Worm (Caenorhabditis elegans) whole organism, L4 larva: ENCODE results near the gene cnc-7.

Experiments used
- D1046.2 ChIP-seq: fragments of 200-800 bp; sonication (Bioruptor generic); IDR thresholded peaks from 2 replicates; pipeline ENCODE4 v1.3.6; 2022; ENCODE audit warnings: missing genetic modification characterization, missing compliant biosample characterization
- F26F4.8 ChIP-seq: fragments of 200-800 bp; sonication (Bioruptor generic); conservative IDR thresholded peaks from 2 replicates; pipeline ENCODE4 v1.3.6; 2022; ENCODE audit warnings: missing genetic modification characterization, missing compliant biosample characterization
- F49E8.2 ChIP-seq: sonication (generic microtip); optimal IDR thresholded peaks from 2 replicates; lab custom pipeline; 2016; ENCODE audit warnings: missing compliant biosample characterization, mild to moderate bottlenecking, missing genetic modification characterization, borderline replicate concordance
- R02D3.7 ChIP-seq: fragments of 150-350 bp; sonication (generic microtip); optimal IDR thresholded peaks from 3 replicates; lab custom pipeline; 2014; ENCODE audit warnings: missing biosample characterization, missing genetic modification characterization
- T20F7.1 ChIP-seq: fragments of 200-800 bp; sonication (Bioruptor generic); optimal IDR thresholded peaks from 2 replicates; lab custom pipeline; 2018; ENCODE audit warnings: mild to moderate bottlenecking, missing genetic modification characterization, missing compliant biosample characterization
- T26A8.4 ChIP-seq: fragments of 200-800 bp; sonication (Bioruptor generic); IDR thresholded peaks from 2 replicates; pipeline ENCODE4 v1.3.6; 2022; ENCODE audit warnings: missing genetic modification characterization, missing compliant biosample characterization
- Y48G9A.11 ChIP-seq: fragments of 200-800 bp; sonication (Bioruptor generic); IDR thresholded peaks from 2 replicates; pipeline ENCODE4 v1.3.6; 2022; ENCODE audit warnings: missing genetic modification reagents, missing genetic modification characterization, missing compliant biosample characterization
- Y75B8A.6 ChIP-seq: fragments of 200-800 bp; sonication (Bioruptor generic); IDR thresholded peaks from 2 replicates; pipeline ENCODE4 v1.3.6; 2022; ENCODE audit warnings: missing genetic modification reagents, missing genetic modification characterization, missing compliant biosample characterization
- aha-1 ChIP-seq: fragments of 150-350 bp; peaks from one replicate; lab custom pipeline; 2014; ENCODE audit warnings: missing biosample characterization, missing genetic modification characterization
- aly-2 ChIP-seq: sonication (generic microtip); optimal IDR thresholded peaks from 2 replicates; lab custom pipeline; 2018; ENCODE audit warnings: missing biosample characterization, missing genetic modification characterization
- arid-1 ChIP-seq: fragments of 200-800 bp; sonication (Bioruptor generic); conservative IDR thresholded peaks from 2 replicates; pipeline ENCODE4 v1.3.6; 2022; ENCODE audit warnings: missing genetic modification reagents, missing genetic modification characterization, missing compliant biosample characterization
- ceh-28 ChIP-seq: fragments of 150-350 bp; optimal IDR thresholded peaks from 2 replicates; lab custom pipeline; 2014; ENCODE audit warnings: missing biosample characterization, missing genetic modification reagents, missing genetic modification characterization
- ceh-44 ChIP-seq: fragments of 200-800 bp; sonication (Bioruptor generic); IDR thresholded peaks from 2 replicates; pipeline ENCODE4 v1.3.6; 2022; ENCODE audit warnings: missing genetic modification reagents, missing genetic modification characterization, missing compliant biosample characterization
- ceh-62 ChIP-seq: sonication (generic microtip); optimal IDR thresholded peaks from 2 replicates; lab custom pipeline; 2017; ENCODE audit warnings: missing biosample characterization, missing genetic modification characterization
- cey-2 ChIP-seq: sonication (generic microtip); optimal IDR thresholded peaks from 3 replicates; lab custom pipeline; 2017; ENCODE audit warnings: missing genetic modification characterization, mild to moderate bottlenecking, missing compliant biosample characterization, antibody characterized with exemption, borderline replicate concordance; ENCODE audit not compliant: insufficient read depth
- daf-16 ChIP-seq, 3 experiments: sonication (generic microtip); optimal IDR thresholded peaks; 2 replicates each; lab custom pipeline; 2016 to 2017; ENCODE audit warnings: missing genetic modification characterization in 3 of 3, missing genetic modification reagents in 3 of 3, mild to moderate bottlenecking in 2 of 3, missing compliant biosample characterization in 2 of 3, missing biosample characterization in 1 of 3, moderate library complexity in 1 of 3
- daf-19 ChIP-seq: fragments of 200-800 bp; sonication (Bioruptor generic); conservative IDR thresholded peaks from 2 replicates; pipeline ENCODE4 v1.3.6; 2022; ENCODE audit warnings: missing genetic modification characterization, missing compliant biosample characterization
- daf-8 ChIP-seq: fragments of 200-800 bp; sonication (Bioruptor generic); IDR thresholded peaks from 2 replicates; pipeline ENCODE4 v1.3.6; 2022; ENCODE audit warnings: missing genetic modification characterization, missing compliant biosample characterization
- dmd-6 ChIP-seq: fragments of 200-800 bp; sonication (Bioruptor generic); IDR thresholded peaks from 2 replicates; pipeline ENCODE4 v1.3.6; 2022; ENCODE audit warnings: missing genetic modification reagents, missing genetic modification characterization, missing compliant biosample characterization
- egl-43 ChIP-seq: fragments of 200-800 bp; sonication (Bioruptor generic); IDR thresholded peaks from 2 replicates; pipeline ENCODE4 v1.3.6; 2022; ENCODE audit warnings: missing genetic modification reagents, missing genetic modification characterization, missing compliant biosample characterization
- gei-8 ChIP-seq: fragments of 200-800 bp; sonication (Bioruptor generic); optimal IDR thresholded peaks from 2 replicates; lab custom pipeline; 2018; ENCODE audit warnings: mild to moderate bottlenecking, missing genetic modification characterization, missing compliant biosample characterization
- hlh-11 ChIP-seq: fragments of 200-800 bp; sonication (Bioruptor generic); optimal IDR thresholded peaks from 2 replicates; lab custom pipeline; 2018; ENCODE audit warnings: mild to moderate bottlenecking, missing genetic modification characterization, missing compliant biosample characterization
- hlh-30 ChIP-seq: sonication (generic microtip); optimal IDR thresholded peaks from 2 replicates; lab custom pipeline; 2017; ENCODE audit warnings: antibody characterized with exemption, mild to moderate bottlenecking, missing genetic modification characterization, missing compliant biosample characterization; ENCODE audit not compliant: insufficient read depth
- jun-1 ChIP-seq: fragments of 150-350 bp; optimal IDR thresholded peaks from 2 replicates; lab custom pipeline; 2014; ENCODE audit warnings: missing biosample characterization, missing genetic modification reagents, missing genetic modification characterization
- lim-7 ChIP-seq: fragments of 200-800 bp; sonication (Bioruptor generic); IDR thresholded peaks from 2 replicates; pipeline ENCODE4 v1.3.6; 2022; ENCODE audit warnings: missing genetic modification characterization, missing compliant biosample characterization
- lin-15B ChIP-seq: fragments of 150-350 bp; sonication (generic microtip); optimal IDR thresholded peaks from 3 replicates; lab custom pipeline; 2014; ENCODE audit warnings: missing biosample characterization, missing genetic modification characterization
- lin-29 ChIP-seq: fragments of 200-800 bp; sonication (Bioruptor generic); IDR thresholded peaks from 2 replicates; pipeline ENCODE4 v1.3.6; 2022; ENCODE audit warnings: missing genetic modification reagents, missing genetic modification characterization, missing compliant biosample characterization
- lin-38 ChIP-seq: fragments of 200-800 bp; sonication (Bioruptor generic); IDR thresholded peaks from 2 replicates; pipeline ENCODE4 v1.3.6; 2022; ENCODE audit warnings: missing genetic modification reagents, missing genetic modification characterization, missing compliant biosample characterization
- lin-39 ChIP-seq: fragments of 150-350 bp; optimal IDR thresholded peaks from 2 replicates; lab custom pipeline; 2014; ENCODE audit warnings: missing biosample characterization, missing genetic modification reagents, missing genetic modification characterization
- lir-3 ChIP-seq: sonication (generic microtip); optimal IDR thresholded peaks from 2 replicates; lab custom pipeline; 2016; ENCODE audit warnings: mild to moderate bottlenecking, missing genetic modification characterization, missing compliant biosample characterization
- madf-5 ChIP-seq, 2 experiments: fragments of 200-800 bp; sonication (Bioruptor generic); IDR thresholded peaks; 2 replicates each; pipeline ENCODE4 v1.3.6; 2022; ENCODE audit warnings: missing compliant biosample characterization in 2 of 2, missing genetic modification characterization in 2 of 2
- mdl-1 ChIP-seq, 2 experiments: fragments of 150-350 bp in 1 of 2; sonication (generic microtip) in 1 of 2; optimal IDR thresholded peaks; 2 replicates each; lab custom pipeline; 2014 to 2017; ENCODE audit warnings: missing biosample characterization in 2 of 2, missing genetic modification characterization in 2 of 2
- mxl-3 ChIP-seq: fragments of 200-800 bp; sonication (Bioruptor generic); optimal IDR thresholded peaks from 2 replicates; lab custom pipeline; 2018; ENCODE audit warnings: mild to moderate bottlenecking, missing genetic modification characterization, missing compliant biosample characterization
- nhr-10 ChIP-seq: fragments of 150-350 bp; optimal IDR thresholded peaks from 2 replicates; lab custom pipeline; 2014; ENCODE audit warnings: missing biosample characterization, missing genetic modification characterization
- nhr-11 ChIP-seq: fragments of 150-350 bp; optimal IDR thresholded peaks from 2 replicates; lab custom pipeline; 2014; ENCODE audit warnings: missing biosample characterization, missing genetic modification characterization
- nhr-111 ChIP-seq: fragments of 200-800 bp; sonication (Bioruptor generic); optimal IDR thresholded peaks from 2 replicates; lab custom pipeline; 2018; ENCODE audit warnings: mild to moderate bottlenecking, missing genetic modification characterization, missing compliant biosample characterization
- nhr-237 ChIP-seq: sonication (generic microtip); optimal IDR thresholded peaks from 2 replicates; lab custom pipeline; 2017; ENCODE audit warnings: missing biosample characterization, missing genetic modification characterization
- nhr-42 ChIP-seq: fragments of 200-800 bp; sonication (Bioruptor generic); IDR thresholded peaks from 2 replicates; pipeline ENCODE4 v1.3.6; 2022; ENCODE audit warnings: missing genetic modification characterization, missing compliant biosample characterization
- nhr-6 ChIP-seq: fragments of 150-350 bp; optimal IDR thresholded peaks from 2 replicates; lab custom pipeline; 2014; ENCODE audit warnings: missing biosample characterization, missing genetic modification characterization
- nhr-76 ChIP-seq: fragments of 150-350 bp; optimal IDR thresholded peaks from 2 replicates; lab custom pipeline; 2014; ENCODE audit warnings: missing biosample characterization, missing genetic modification characterization
- php-3 ChIP-seq: fragments of 200-800 bp; sonication (Bioruptor generic); IDR thresholded peaks from 2 replicates; pipeline ENCODE4 v1.3.6; 2022; ENCODE audit warnings: missing genetic modification reagents, missing genetic modification characterization, missing compliant biosample characterization
- rbr-2 ChIP-seq: sonication (generic microtip); optimal IDR thresholded peaks from 2 replicates; lab custom pipeline; 2016; ENCODE audit warnings: missing genotype, missing genetic modification characterization, missing compliant biosample characterization
- set-16 ChIP-seq: fragments of 200-800 bp; sonication (Bioruptor generic); IDR thresholded peaks from 2 replicates; pipeline ENCODE4 v1.3.6; 2022; ENCODE audit warnings: missing genetic modification reagents, missing genetic modification characterization, missing compliant biosample characterization
- spr-1 ChIP-seq: sonication (generic microtip); optimal IDR thresholded peaks from 2 replicates; lab custom pipeline; 2016; ENCODE audit warnings: mild to moderate bottlenecking, missing genetic modification characterization, missing compliant biosample characterization
- spr-3 ChIP-seq: fragments of 200-800 bp; sonication (Bioruptor generic); optimal IDR thresholded peaks from 2 replicates; lab custom pipeline; 2018; ENCODE audit warnings: mild to moderate bottlenecking, missing genetic modification characterization, missing compliant biosample characterization
- tra-1 ChIP-seq: fragments of 200-800 bp; sonication (Bioruptor generic); IDR thresholded peaks from 2 replicates; pipeline ENCODE4 v1.3.6; 2022; ENCODE audit warnings: missing genetic modification reagents, missing genetic modification characterization, missing compliant biosample characterization
- unc-130 ChIP-seq: sonication (generic microtip); optimal IDR thresholded peaks from 2 replicates; lab custom pipeline; 2016; ENCODE audit warnings: missing genetic modification reagents, missing genetic modification characterization, missing compliant biosample characterization
- zfp-2 ChIP-seq: sonication (generic microtip); optimal IDR thresholded peaks from 2 replicates; lab custom pipeline; 2016; ENCODE audit warnings: mild to moderate bottlenecking, missing genetic modification characterization, missing compliant biosample characterization
- zip-11 ChIP-seq: fragments of 200-800 bp; sonication (Bioruptor generic); IDR thresholded peaks from 2 replicates; pipeline ENCODE4 v1.3.6; 2022; ENCODE audit warnings: missing genetic modification characterization, missing compliant biosample characterization

cnc-7 gene

ce11 chrV:20424229-20425182, 30.6 kb downstream of the cnc-7 start (continued):
- no peak for TF ChIP-seq lir-3 (tag; lab: Kevin White, UChicago)
- 0 out of 2 replicates have a peak, but pooled peaks have one; percentile 18 for TF ChIP-seq set-16 (GFP tag; lab: Robert Waterston, UW)
- TF ChIP-seq unc-130: peak; percentile 58
- TF ChIP-seq Y75B8A.6 (GFP tag; lab: Robert Waterston, UW): no peak
- TF ChIP-seq rbr-2 (tag; lab: Kevin White, UChicago): peak; percentile 0
- no peak for TF ChIP-seq nhr-10
- TF ChIP-seq lin-15B: no peak
- TF ChIP-seq mdl-1 (tag; optimal IDR thresholded peaks at IDR 0.05; lab: Kevin White, UChicago): peak; percentile 24 to 71
- TF ChIP-seq cey-2: no peak
- no peak for TF ChIP-seq ceh-44 (GFP tag; lab: Robert Waterston, UW)
- no peak for TF ChIP-seq nhr-76 (tag; lab: Kevin White, UChicago)
- no peak for TF ChIP-seq gei-8
- TF ChIP-seq daf-19 (GFP tag; lab: Robert Waterston, UW): no peak
- no peak for TF ChIP-seq zip-11
- TF ChIP-seq R02D3.7: no peak
- TF ChIP-seq lin-39 (tag; lab: Kevin White, UChicago): no peak
- no peak for TF ChIP-seq zfp-2 (tag; lab: Kevin White, UChicago)
- no peak for TF ChIP-seq nhr-237 (tag; lab: Kevin White, UChicago)
- peak; percentile 88 for TF ChIP-seq hlh-11 (tag; lab: Kevin White, UChicago)
- TF ChIP-seq nhr-42: no peak
- no peak for TF ChIP-seq Y48G9A.11 (GFP tag; lab: Robert Waterston, UW)
- TF ChIP-seq jun-1 (tag; lab: Kevin White, UChicago): no peak
- TF ChIP-seq F49E8.2: no peak
- TF ChIP-seq daf-16 (GFP tag; optimal IDR thresholded peaks at IDR 0.05; lab: Kevin White, UChicago): no peak
- TF ChIP-seq daf-16 (tag; optimal IDR thresholded peaks at IDR 0.05; lab: Kevin White, UChicago): peak; percentile 86
- TF ChIP-seq php-3: no peak
- TF ChIP-seq nhr-6: peak; percentile 49
- TF ChIP-seq nhr-11 (tag; lab: Kevin White, UChicago): no peak
- peak; percentile 71 for TF ChIP-seq hlh-30 (tag; lab: Kevin White, UChicago)
- TF ChIP-seq lin-29 (GFP tag; lab: Robert Waterston, UW): no peak
- no peak for TF ChIP-seq daf-8 (GFP tag; lab: Robert Waterston, UW)
- TF ChIP-seq F26F4.8: 0 out of 2 replicates have a peak, but pooled peaks have one; percentile 26
- TF ChIP-seq ceh-28 (tag; lab: Kevin White, UChicago): no peak
- no peak for TF ChIP-seq T20F7.1
- TF ChIP-seq mxl-3: peak; percentile 53
- TF ChIP-seq lin-38: peak; percentile 62
- no peak for TF ChIP-seq D1046.2
- peak; percentile 51 for TF ChIP-seq spr-3 (GFP tag; lab: Kevin White, UChicago)
- TF ChIP-seq tra-1 (GFP tag; lab: Robert Waterston, UW): no peak; the same call in 1 of the 2 replicates
- 0 out of 2 replicates have a peak, but pooled peaks have one; percentile 25 for TF ChIP-seq egl-43 (GFP tag; lab: Robert Waterston, UW)
- TF ChIP-seq spr-1: no peak
- peak; percentile 81 for TF ChIP-seq aha-1 (tag; lab: Kevin White, UChicago)
- no peak for TF ChIP-seq nhr-111 (GFP tag; lab: Kevin White, UChicago)
- TF ChIP-seq ceh-62 (tag; lab: Kevin White, UChicago): no peak
- TF ChIP-seq arid-1 (GFP tag; lab: Robert Waterston, UW): no peak
- peak; percentile 67 for TF ChIP-seq dmd-6 (GFP tag; lab: Robert Waterston, UW)
- no peak for TF ChIP-seq T26A8.4 (GFP tag; lab: Robert Waterston, UW)
- TF ChIP-seq aly-2 (tag; lab: Kevin White, UChicago): no peak
- TF ChIP-seq lim-7 (GFP tag; lab: Robert Waterston, UW): no peak
- TF ChIP-seq madf-5 (GFP tag; IDR thresholded peaks at IDR 0.05; lab: Robert Waterston, UW): no peak
